Worm (Caenorhabditis elegans) whole organism, mixed stage, embryonic: ENCODE measurements around the gene B0334.13.

Experiments used
- ces-1 ChIP-seq: fragments of 150-350 bp; optimal IDR thresholded peaks from 2 replicates; lab custom pipeline; 2014; ENCODE audit warnings: missing biosample characterization, missing genetic modification reagents, missing genetic modification characterization
- elt-3 ChIP-seq: fragments of 150-350 bp; optimal IDR thresholded peaks from 2 replicates; lab custom pipeline; 2014; ENCODE audit warnings: missing biosample characterization, missing genetic modification characterization
- lin-13 ChIP-seq: fragments of 150-350 bp; optimal IDR thresholded peaks from 2 replicates; lab custom pipeline; 2014; ENCODE audit warnings: missing biosample characterization, missing genetic modification characterization
- lin-32 ChIP-seq: fragments of 200-800 bp; sonication (Bioruptor generic); optimal IDR thresholded peaks from 2 replicates; lab custom pipeline; 2018; ENCODE audit warnings: mild to moderate bottlenecking, missing genetic modification characterization, missing compliant biosample characterization
- nhr-237 ChIP-seq: fragments of 150-350 bp; optimal IDR thresholded peaks from 2 replicates; lab custom pipeline; 2014; ENCODE audit warnings: missing biosample characterization, missing genetic modification characterization
- nhr-76 ChIP-seq: sonication (generic microtip); optimal IDR thresholded peaks from 2 replicates; lab custom pipeline; 2017; ENCODE audit warnings: missing biosample characterization, missing genetic modification characterization
- sem-2 ChIP-seq: fragments of 200-800 bp; sonication (Bioruptor generic); optimal IDR thresholded peaks from 2 replicates; lab custom pipeline; 2018; ENCODE audit warnings: mild to moderate bottlenecking, missing genetic modification characterization, missing compliant biosample characterization
- snpc-4 ChIP-seq: fragments of 150-350 bp; optimal IDR thresholded peaks from 2 replicates; lab custom pipeline; 2014; ENCODE audit warnings: missing biosample characterization, missing genetic modification characterization
- ztf-11 ChIP-seq: fragments of 150-350 bp; optimal IDR thresholded peaks from 2 replicates; lab custom pipeline; 2014; ENCODE audit warnings: missing biosample characterization, missing genetic modification characterization

ce11 chrII:11455715-11456114 lies 32.4 kb upstream of the B0334.13 start:
- TF ChIP-seq elt-3 (tag; lab: Kevin White, UChicago) (no peak), snpc-4 (tag; lab: Kevin White, UChicago) (no peak), lin-32 (GFP tag; lab: Kevin White, UChicago) (no peak), lin-13 (tag; lab: Kevin White, UChicago) (no peak), ztf-11 (tag; lab: Kevin White, UChicago) (no peak), ces-1 (GFP tag; lab: Kevin White, UChicago) (no peak), sem-2 (GFP tag; lab: Kevin White, UChicago) (no peak), nhr-76 (tag; lab: Kevin White, UChicago) (no peak), nhr-237 (tag; lab: Kevin White, UChicago) (no peak)
